Worm (Caenorhabditis elegans): Measurements from ENCODE around the gene nuo-4.

DNA sequence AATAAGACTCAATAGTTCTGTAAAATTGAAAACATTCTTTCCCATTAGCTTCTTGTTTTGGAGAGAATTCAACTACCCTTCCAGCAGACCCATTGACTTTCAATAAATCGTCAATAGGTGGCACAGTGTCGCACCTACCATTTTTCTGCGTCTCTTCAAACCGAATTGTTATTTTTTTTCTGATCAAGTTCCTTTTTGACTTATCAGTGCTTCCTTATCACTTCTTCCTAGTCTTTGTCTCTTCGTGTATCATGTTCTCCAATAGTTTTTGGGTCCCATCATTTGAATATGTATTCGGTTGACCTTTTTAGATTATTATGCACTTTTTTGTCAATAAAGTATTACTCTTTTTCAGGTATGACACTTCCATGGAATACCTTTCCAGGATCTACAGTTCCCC lies 50.6 kb downstream of the nuo-4 start, which contains the start of gene odd-1:
- no peak for TF ChIP-seq lin-11 (tag; optimal IDR thresholded peaks at IDR 0.05)
- TF ChIP-seq nhr-237 (tag; optimal IDR thresholded peaks at IDR 0.05): no peak
- TF ChIP-seq egl-27 (tag; optimal IDR thresholded peaks at IDR 0.05): no peak
- TF ChIP-seq fos-1 (tag; optimal IDR thresholded peaks at IDR 0.05): peak; percentile 28
- TF ChIP-seq skn-1 (tag; optimal IDR thresholded peaks at IDR 0.05): no peak
- TF ChIP-seq ztf-11 (tag; optimal IDR thresholded peaks at IDR 0.05): no peak
- TF ChIP-seq lin-13 (GFP tag; optimal IDR thresholded peaks at IDR 0.05): no peak
- no peak for TF ChIP-seq unc-55 (GFP tag; optimal IDR thresholded peaks at IDR 0.05)
- TF ChIP-seq nhr-10 (tag; optimal IDR thresholded peaks at IDR 0.05): no peak
- TF ChIP-seq zag-1 (tag; optimal IDR thresholded peaks at IDR 0.05): no peak

All from whole organism, L2 larva.